Worm (Caenorhabditis elegans) whole organism, late embryonic: ENCODE results near the gene flp-19.

ENCODE experiments used
- C08G9.2 ChIP-seq: sonication (generic microtip); optimal IDR thresholded peaks from 2 replicates; lab custom pipeline; 2016; ENCODE audit warnings: mild to moderate bottlenecking, missing genetic modification characterization, moderate library complexity, missing compliant biosample characterization
- T23F11.4 ChIP-seq: fragments of 200-800 bp; sonication (Bioruptor generic); optimal IDR thresholded peaks from 2 replicates; lab custom pipeline; 2018; ENCODE audit warnings: mild to moderate bottlenecking, missing genetic modification characterization, missing compliant biosample characterization
- ceh-18 ChIP-seq: sonication (generic microtip); optimal IDR thresholded peaks from 2 replicates; lab custom pipeline; 2016; ENCODE audit warnings: missing genetic modification characterization, missing compliant biosample characterization
- ceh-2 ChIP-seq: sonication (generic microtip); optimal IDR thresholded peaks from 2 replicates; lab custom pipeline; 2016; ENCODE audit warnings: missing genotype, missing genetic modification characterization, missing compliant biosample characterization
- ceh-22 ChIP-seq: sonication (generic microtip); optimal IDR thresholded peaks from 2 replicates; lab custom pipeline; 2017; ENCODE audit warnings: missing biosample characterization, missing genetic modification characterization
- ceh-24 ChIP-seq: sonication (generic microtip); optimal IDR thresholded peaks from 2 replicates; lab custom pipeline; 2016; ENCODE audit warnings: mild to moderate bottlenecking, missing genetic modification characterization, missing compliant biosample characterization
- ceh-31 ChIP-seq: sonication (generic microtip); optimal IDR thresholded peaks from 2 replicates; lab custom pipeline; 2016; ENCODE audit warnings: missing genetic modification characterization, missing compliant biosample characterization
- ceh-34 ChIP-seq: sonication (generic microtip); optimal IDR thresholded peaks from 2 replicates; lab custom pipeline; 2016; ENCODE audit warnings: mild to moderate bottlenecking, missing genetic modification characterization, missing compliant biosample characterization
- ceh-45 ChIP-seq: fragments of 200-800 bp; sonication (Bioruptor generic); IDR thresholded peaks from 2 replicates; pipeline ENCODE4 v1.3.6; 2022; ENCODE audit warnings: missing genetic modification reagents, missing genetic modification characterization, missing compliant biosample characterization
- ceh-48 ChIP-seq: sonication (generic microtip); optimal IDR thresholded peaks from 2 replicates; lab custom pipeline; 2016; ENCODE audit warnings: missing genetic modification characterization, inconsistent platforms, missing compliant biosample characterization
- ceh-6 ChIP-seq: fragments of 200-800 bp; sonication (Bioruptor generic); optimal IDR thresholded peaks from 2 replicates; lab custom pipeline; 2018; ENCODE audit warnings: mild to moderate bottlenecking, missing genetic modification characterization, missing compliant biosample characterization
- che-1 ChIP-seq: sonication (generic microtip); optimal IDR thresholded peaks from 2 replicates; lab custom pipeline; 2016; ENCODE audit warnings: mild to moderate bottlenecking, missing genetic modification characterization, missing compliant biosample characterization
- elt-2 ChIP-seq: sonication (generic microtip); optimal IDR thresholded peaks from 2 replicates; lab custom pipeline; 2016; ENCODE audit warnings: missing genetic modification reagents, missing genetic modification characterization, missing compliant biosample characterization
- hlh-15 ChIP-seq: sonication (generic microtip); optimal IDR thresholded peaks from 2 replicates; lab custom pipeline; 2016; ENCODE audit warnings: missing genetic modification characterization, missing compliant biosample characterization
- hlh-30 ChIP-seq: sonication (generic microtip); optimal IDR thresholded peaks from 2 replicates; lab custom pipeline; 2017; ENCODE audit warnings: antibody characterized with exemption, missing genetic modification characterization, missing compliant biosample characterization; ENCODE audit not compliant: insufficient read depth
- lim-6 ChIP-seq: sonication (generic microtip); optimal IDR thresholded peaks from 2 replicates; lab custom pipeline; 2016; ENCODE audit warnings: missing genetic modification characterization, missing compliant biosample characterization
- lin-11 ChIP-seq: fragments of 200-800 bp; sonication (Bioruptor generic); optimal IDR thresholded peaks from 2 replicates; lab custom pipeline; 2018; ENCODE audit warnings: mild to moderate bottlenecking, missing genetic modification characterization, missing compliant biosample characterization
- madf-2 ChIP-seq: sonication (generic microtip); optimal IDR thresholded peaks from 2 replicates; lab custom pipeline; 2017; ENCODE audit warnings: missing genetic modification characterization, missing compliant biosample characterization
- mec-3 ChIP-seq: sonication (generic microtip); optimal IDR thresholded peaks from 2 replicates; lab custom pipeline; 2016; ENCODE audit warnings: borderline replicate concordance, missing genetic modification characterization, missing compliant biosample characterization
- nfya-1 ChIP-seq: sonication (generic microtip); optimal IDR thresholded peaks from 2 replicates; lab custom pipeline; 2017; ENCODE audit warnings: missing genetic modification characterization, mild to moderate bottlenecking, missing compliant biosample characterization, antibody characterized with exemption, moderate library complexity
- nhr-232 ChIP-seq: sonication (generic microtip); optimal IDR thresholded peaks from 2 replicates; lab custom pipeline; 2016; ENCODE audit warnings: missing genetic modification characterization, missing compliant biosample characterization
- odd-2 ChIP-seq: sonication (generic microtip); optimal IDR thresholded peaks from 2 replicates; lab custom pipeline; 2017; ENCODE audit warnings: antibody characterized with exemption, mild to moderate bottlenecking, missing genetic modification characterization, missing compliant biosample characterization
- pag-3 ChIP-seq: sonication (generic microtip); optimal IDR thresholded peaks from 2 replicates; lab custom pipeline; 2016; ENCODE audit warnings: missing compliant biosample characterization, missing genetic modification characterization, borderline replicate concordance
- pha-2 ChIP-seq: sonication (generic microtip); optimal IDR thresholded peaks from 2 replicates; lab custom pipeline; 2017; ENCODE audit warnings: mild to moderate bottlenecking, missing genetic modification characterization, missing compliant biosample characterization
- pqm-1 ChIP-seq: sonication (generic microtip); optimal IDR thresholded peaks from 2 replicates; lab custom pipeline; 2016; ENCODE audit warnings: missing genetic modification characterization, missing compliant biosample characterization
- pros-1 ChIP-seq: fragments of 150-350 bp; optimal IDR thresholded peaks from 2 replicates; lab custom pipeline; 2014; ENCODE audit warnings: missing biosample characterization, missing genetic modification reagents, missing genetic modification characterization
- ref-2 ChIP-seq: sonication (generic microtip); optimal IDR thresholded peaks from 2 replicates; lab custom pipeline; 2016; ENCODE audit warnings: missing genetic modification characterization, missing compliant biosample characterization
- rnt-1 ChIP-seq: sonication (generic microtip); optimal IDR thresholded peaks from 2 replicates; lab custom pipeline; 2016; ENCODE audit warnings: missing genetic modification characterization, missing compliant biosample characterization
- sdc-2 ChIP-seq: sonication (generic microtip); optimal IDR thresholded peaks from 2 replicates; lab custom pipeline; 2016; ENCODE audit warnings: missing genotype, missing genetic modification characterization, missing compliant biosample characterization
- syd-9 ChIP-seq: sonication (generic microtip); optimal IDR thresholded peaks from 2 replicates; lab custom pipeline; 2016; ENCODE audit warnings: mild to moderate bottlenecking, missing genetic modification characterization, moderate library complexity, missing compliant biosample characterization
- tbx-2 ChIP-seq: sonication (generic microtip); optimal IDR thresholded peaks from 2 replicates; lab custom pipeline; 2016; ENCODE audit warnings: missing genetic modification characterization, missing compliant biosample characterization
- tbx-7 ChIP-seq: sonication (generic microtip); optimal IDR thresholded peaks from 2 replicates; lab custom pipeline; 2016; ENCODE audit warnings: missing genotype, missing genetic modification characterization, missing compliant biosample characterization
- unc-3 ChIP-seq, 2 experiments: fragments of 200-800 bp in 1 of 2; sonication (Bioruptor generic) in 1 of 2; sonication (generic microtip) in 1 of 2; conservative IDR thresholded peaks in 1 of 2; optimal IDR thresholded peaks in 1 of 2; 2 replicates each; pipeline versions ENCODE4 v1.3.6 to Lab custom; 2016 to 2022; ENCODE audit warnings: missing compliant biosample characterization in 2 of 2, missing genetic modification characterization in 2 of 2, missing genetic modification reagents in 1 of 2
- unc-42 ChIP-seq: sonication (generic microtip); optimal IDR thresholded peaks from 2 replicates; lab custom pipeline; 2016; ENCODE audit warnings: missing genotype, missing genetic modification characterization, missing compliant biosample characterization
- unc-55 ChIP-seq: sonication (generic microtip); optimal IDR thresholded peaks from 2 replicates; lab custom pipeline; 2017; ENCODE audit warnings: missing biosample characterization, missing genetic modification reagents, missing genetic modification characterization

flp-19 gene

DNA sequence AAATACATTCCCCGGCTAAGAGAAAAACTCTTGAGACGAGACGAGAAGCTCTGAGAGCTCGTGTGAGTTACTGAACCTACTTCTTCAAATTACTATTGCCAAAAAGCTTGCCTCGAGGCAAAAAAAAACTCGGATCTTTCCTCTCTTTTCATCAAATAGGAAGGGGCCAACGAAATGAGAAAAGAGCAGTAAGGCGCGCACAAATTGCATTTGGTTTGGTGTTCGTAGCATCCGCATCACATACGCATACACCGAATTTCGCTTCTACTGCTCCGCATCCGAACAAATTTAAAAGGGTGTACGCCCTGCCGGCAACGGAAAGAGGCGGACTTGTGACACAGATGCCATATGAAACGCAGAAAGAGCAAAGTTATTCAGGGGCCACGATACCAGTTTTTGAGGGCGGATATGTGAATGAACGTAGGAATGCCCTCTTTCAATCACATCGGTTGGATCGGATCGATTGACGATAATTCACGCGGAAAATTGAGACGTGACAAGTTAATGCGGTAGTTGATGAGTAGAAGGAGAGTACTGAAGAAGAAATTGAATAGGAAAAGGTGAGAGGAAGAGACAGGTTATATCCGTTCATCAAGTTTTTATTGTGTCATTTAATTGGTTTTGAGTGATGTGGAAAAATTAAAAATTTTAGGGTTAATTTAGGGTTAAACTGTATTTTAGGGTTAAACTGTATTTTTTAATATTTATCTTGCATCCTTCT, 9.6 kb upstream of the flp-19 start:
- TF ChIP-seq unc-42 (tag; lab: Kevin White, UChicago): peak; percentile 89
- no peak for TF ChIP-seq tbx-7 (tag; lab: Kevin White, UChicago)
- peak; percentile 36 for TF ChIP-seq unc-55
- TF ChIP-seq, all 69 proteins: peak for 2

DNA sequence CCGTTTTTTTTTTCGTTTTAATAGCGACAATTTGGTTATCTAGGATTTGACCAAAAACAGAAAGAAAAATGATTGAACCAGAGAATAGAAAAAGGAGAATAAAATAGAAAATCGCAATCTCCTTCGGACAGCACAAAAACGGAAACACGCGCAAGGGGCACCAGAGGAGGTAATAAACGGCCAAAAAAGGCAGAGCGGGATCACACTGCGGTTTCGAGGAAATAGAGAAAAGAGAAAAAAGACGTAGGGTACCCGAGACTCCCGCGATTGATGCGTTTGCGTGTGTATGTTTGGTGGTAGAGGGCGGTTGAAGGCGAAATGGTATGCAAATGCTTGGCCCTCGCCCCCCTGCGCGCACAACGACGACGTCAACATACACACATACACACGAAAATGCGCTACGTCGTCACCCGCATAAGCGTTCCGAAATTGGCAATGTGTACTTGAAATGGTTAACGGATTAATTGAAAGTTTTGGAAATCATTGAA, 8.0 kb upstream of the flp-19 start:
- peak; percentile 15 for TF ChIP-seq ceh-2 (tag; lab: Kevin White, UChicago)
- no peak for TF ChIP-seq ceh-22 (tag; lab: Kevin White, UChicago)
- TF ChIP-seq T23F11.4 (GFP tag; lab: Kevin White, UChicago): no peak
- TF ChIP-seq nhr-232 (tag; lab: Kevin White, UChicago): peak; percentile 7
- peak; percentile 47 for TF ChIP-seq ref-2 (tag; lab: Kevin White, UChicago)
- peak; percentile 4 for TF ChIP-seq rnt-1 (tag; lab: Kevin White, UChicago)
- TF ChIP-seq unc-42 (tag; lab: Kevin White, UChicago): no peak
- TF ChIP-seq C08G9.2: peak; percentile 8
- TF ChIP-seq nfya-1 (tag; lab: Kevin White, UChicago): no peak

DNA sequence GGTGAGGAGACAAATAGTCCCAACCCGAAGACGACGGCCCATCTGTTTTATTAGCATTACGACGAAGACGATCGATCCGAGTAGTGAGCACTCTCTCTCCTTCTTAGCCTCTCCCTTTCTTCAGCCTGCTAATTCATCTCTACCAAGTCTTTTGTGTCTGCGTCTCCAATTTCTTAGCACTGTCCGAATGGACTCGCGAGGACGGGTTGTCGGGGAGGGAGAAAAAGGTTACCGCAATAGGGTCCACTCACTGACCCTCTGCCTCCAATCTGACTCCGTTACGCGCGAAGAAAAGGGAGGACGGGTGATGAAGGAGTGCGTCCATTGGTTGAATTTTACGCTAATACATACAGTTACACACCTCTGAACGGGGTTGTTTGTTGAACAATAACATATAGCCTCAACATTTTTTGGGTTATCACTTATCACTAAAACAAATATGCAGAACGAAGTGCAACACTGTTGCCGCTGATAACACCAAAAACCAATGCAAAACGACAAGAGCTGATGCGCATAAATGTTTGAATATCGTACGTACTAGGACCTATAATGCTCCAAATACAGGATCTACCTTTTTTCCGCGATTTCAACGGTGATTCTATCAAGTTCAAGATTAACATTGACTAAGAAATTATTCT, 6.8 kb upstream of the flp-19 start:
- TF ChIP-seq hlh-30 (peak; percentile 66), ceh-18 (tag; lab: Kevin White, UChicago) (no peak), ref-2 (tag; lab: Kevin White, UChicago) (peak; percentile 64), unc-55 (peak; percentile 73), rnt-1 (tag; lab: Kevin White, UChicago) (peak; percentile 57), ceh-45 (no peak), unc-42 (tag; lab: Kevin White, UChicago) (peak; percentile 30), mec-3 (tag; lab: Kevin White, UChicago) (no peak), lim-6 (tag; lab: Kevin White, UChicago) (no peak), elt-2 (tag; lab: Kevin White, UChicago) (peak; percentile 89), nfya-1 (tag; lab: Kevin White, UChicago) (peak; percentile 95), hlh-15 (tag; lab: Kevin White, UChicago) (no peak), tbx-2 (peak; percentile 56), C08G9.2 (peak; percentile 30), ceh-6 (GFP tag; lab: Kevin White, UChicago) (peak; percentile 39), pha-2 (tag; lab: Kevin White, UChicago) (no peak), pros-1 (peak; percentile 13), ceh-34 (tag; lab: Kevin White, UChicago) (peak; percentile 27), syd-9 (no peak), ceh-48 (tag; lab: Kevin White, UChicago) (peak; percentile 41), odd-2 (tag; lab: Kevin White, UChicago) (no peak), ceh-31 (tag; lab: Kevin White, UChicago) (peak; percentile 99), sdc-2 (tag; lab: Kevin White, UChicago) (peak; percentile 30), ceh-2 (tag; lab: Kevin White, UChicago) (peak; percentile 25)
- TF ChIP-seq, all 69 proteins: peak for 16

DNA sequence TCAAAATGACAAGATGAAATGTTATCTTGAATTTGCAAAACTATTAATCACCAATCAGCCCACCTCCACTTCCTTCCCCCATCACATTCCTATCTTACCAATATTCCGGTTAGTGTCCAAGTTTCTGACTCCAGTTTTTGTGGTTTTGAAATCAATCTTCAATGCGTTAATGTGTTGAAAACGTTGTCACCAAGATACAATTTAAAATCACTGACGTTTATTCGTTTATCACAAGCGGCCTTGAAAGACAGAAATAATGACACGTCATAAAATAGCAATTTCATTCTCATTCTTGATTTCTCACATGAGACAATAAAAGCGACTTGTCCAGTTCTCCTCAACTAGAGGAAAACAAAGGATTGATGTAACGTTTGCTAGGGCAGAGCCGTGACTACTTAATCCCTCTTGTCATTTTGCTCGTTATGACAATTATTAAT, 4.7 kb upstream of the flp-19 start:
- TF ChIP-seq madf-2 (no peak), ceh-31 (tag; lab: Kevin White, UChicago) (peak; percentile 60), unc-3 (GFP tag; conservative IDR thresholded peaks at IDR 0.05; lab: Robert Waterston, UW) (no peak), unc-3 (tag; optimal IDR thresholded peaks at IDR 0.05; lab: Kevin White, UChicago) (no peak), ceh-2 (tag; lab: Kevin White, UChicago) (no peak), unc-55 (peak; percentile 85), pag-3 (tag; lab: Kevin White, UChicago) (no peak), syd-9 (no peak), pqm-1 (tag; lab: Kevin White, UChicago) (no peak), che-1 (tag; lab: Kevin White, UChicago) (no peak), lin-11 (tag; lab: Kevin White, UChicago) (no peak), ceh-24 (tag; lab: Kevin White, UChicago) (no peak)
